Worm (Caenorhabditis elegans) whole organism, mixed stage, embryonic: ENCODE data around the gene M05D6.5.

Experiments used
- M03D4.4 ChIP-seq: sonication (generic microtip); optimal IDR thresholded peaks from 2 replicates; lab custom pipeline; 2017; ENCODE audit warnings: mild to moderate bottlenecking, missing genetic modification characterization, missing compliant biosample characterization
- bed-3 ChIP-seq: fragments of 200-800 bp; sonication (Bioruptor generic); optimal IDR thresholded peaks from 3 replicates; lab custom pipeline; 2018; ENCODE audit warnings: mild to moderate bottlenecking, missing genetic modification characterization, moderate library complexity, missing compliant biosample characterization
- blmp-1 ChIP-seq: fragments of 150-350 bp; optimal IDR thresholded peaks from 2 replicates; lab custom pipeline; 2014; ENCODE audit warnings: missing biosample characterization, missing genetic modification characterization
- ceh-39 ChIP-seq: fragments of 150-350 bp; optimal IDR thresholded peaks from 2 replicates; lab custom pipeline; 2014; ENCODE audit warnings: missing biosample characterization, missing genetic modification characterization
- ceh-43 ChIP-seq: fragments of 200-800 bp; sonication (Bioruptor generic); optimal IDR thresholded peaks from 2 replicates; lab custom pipeline; 2018; ENCODE audit warnings: mild to moderate bottlenecking, missing genetic modification characterization, moderate library complexity, missing compliant biosample characterization
- ceh-83 ChIP-seq: fragments of 200-800 bp; sonication (Bioruptor generic); optimal IDR thresholded peaks from 2 replicates; lab custom pipeline; 2018; ENCODE audit warnings: mild to moderate bottlenecking, missing genetic modification characterization, missing compliant biosample characterization
- ces-1 ChIP-seq: fragments of 150-350 bp; optimal IDR thresholded peaks from 2 replicates; lab custom pipeline; 2014; ENCODE audit warnings: missing biosample characterization, missing genetic modification reagents, missing genetic modification characterization
- cnd-1 ChIP-seq: fragments of 200-800 bp; sonication (Bioruptor generic); optimal IDR thresholded peaks from 2 replicates; lab custom pipeline; 2018; ENCODE audit warnings: mild to moderate bottlenecking, missing genetic modification characterization, missing compliant biosample characterization
- drap-1 ChIP-seq: fragments of 200-800 bp; sonication (Bioruptor generic); optimal IDR thresholded peaks from 3 replicates; lab custom pipeline; 2018; ENCODE audit warnings: mild to moderate bottlenecking, missing genetic modification characterization, missing compliant biosample characterization
- elt-1 ChIP-seq: sonication (generic microtip); optimal IDR thresholded peaks from 2 replicates; lab custom pipeline; 2017; ENCODE audit warnings: missing genetic modification characterization, mild to moderate bottlenecking, missing compliant biosample characterization, antibody characterized with exemption, moderate library complexity, borderline replicate concordance; ENCODE audit not compliant: insufficient read depth
- flh-1 ChIP-seq: fragments of 200-800 bp; sonication (Bioruptor generic); optimal IDR thresholded peaks from 2 replicates; lab custom pipeline; 2018; ENCODE audit warnings: mild to moderate bottlenecking, missing genetic modification characterization, moderate library complexity, missing compliant biosample characterization
- ham-2 ChIP-seq: fragments of 200-800 bp; sonication (Bioruptor generic); optimal IDR thresholded peaks from 2 replicates; lab custom pipeline; 2018; ENCODE audit warnings: mild to moderate bottlenecking, missing genetic modification characterization, missing compliant biosample characterization
- hlh-1 ChIP-seq: fragments of 150-350 bp; optimal IDR thresholded peaks from 2 replicates; lab custom pipeline; 2014; ENCODE audit warnings: missing biosample characterization, missing genetic modification reagents, missing genetic modification characterization
- lin-13 ChIP-seq: fragments of 150-350 bp; optimal IDR thresholded peaks from 2 replicates; lab custom pipeline; 2014; ENCODE audit warnings: missing biosample characterization, missing genetic modification characterization
- lin-32 ChIP-seq: fragments of 200-800 bp; sonication (Bioruptor generic); optimal IDR thresholded peaks from 2 replicates; lab custom pipeline; 2018; ENCODE audit warnings: mild to moderate bottlenecking, missing genetic modification characterization, missing compliant biosample characterization
- lsy-2 ChIP-seq: fragments of 150-350 bp; optimal IDR thresholded peaks from 2 replicates; lab custom pipeline; 2014; ENCODE audit warnings: missing biosample characterization, missing genetic modification characterization
- mab-5 ChIP-seq: fragments of 150-350 bp; optimal IDR thresholded peaks from 2 replicates; lab custom pipeline; 2014; ENCODE audit warnings: missing biosample characterization, missing genetic modification characterization
- mep-1 ChIP-seq: fragments of 150-350 bp; optimal IDR thresholded peaks from 2 replicates; lab custom pipeline; 2017; ENCODE audit warnings: missing biosample characterization, missing genetic modification reagents, missing genetic modification characterization, inconsistent platforms
- mls-2 ChIP-seq: sonication (generic microtip); optimal IDR thresholded peaks from 2 replicates; lab custom pipeline; 2016; ENCODE audit warnings: mild to moderate bottlenecking, missing genetic modification characterization, moderate library complexity, missing compliant biosample characterization
- nhr-12 ChIP-seq: fragments of 150-350 bp; optimal IDR thresholded peaks from 2 replicates; lab custom pipeline; 2014; ENCODE audit warnings: missing biosample characterization, missing genetic modification characterization
- nhr-2 ChIP-seq: fragments of 150-350 bp; optimal IDR thresholded peaks from 2 replicates; lab custom pipeline; 2014; ENCODE audit warnings: missing biosample characterization, missing genetic modification characterization
- nhr-237 ChIP-seq: fragments of 150-350 bp; optimal IDR thresholded peaks from 2 replicates; lab custom pipeline; 2014; ENCODE audit warnings: missing biosample characterization, missing genetic modification characterization
- nhr-28 ChIP-seq: fragments of 150-350 bp; optimal IDR thresholded peaks from 2 replicates; lab custom pipeline; 2014; ENCODE audit warnings: missing biosample characterization, missing genetic modification characterization
- nhr-76 ChIP-seq: sonication (generic microtip); optimal IDR thresholded peaks from 2 replicates; lab custom pipeline; 2017; ENCODE audit warnings: missing biosample characterization, missing genetic modification characterization
- pha-4 ChIP-seq: fragments of 150-350 bp; optimal IDR thresholded peaks from 2 replicates; lab custom pipeline; 2018; ENCODE audit warnings: missing biosample characterization, missing genetic modification reagents, missing genetic modification characterization
- sem-2 ChIP-seq: fragments of 200-800 bp; sonication (Bioruptor generic); optimal IDR thresholded peaks from 2 replicates; lab custom pipeline; 2018; ENCODE audit warnings: mild to moderate bottlenecking, missing genetic modification characterization, missing compliant biosample characterization
- snpc-4 ChIP-seq: fragments of 150-350 bp; optimal IDR thresholded peaks from 2 replicates; lab custom pipeline; 2014; ENCODE audit warnings: missing biosample characterization, missing genetic modification characterization
- sptf-1 ChIP-seq: sonication (generic microtip); optimal IDR thresholded peaks from 2 replicates; lab custom pipeline; 2017; ENCODE audit warnings: mild to moderate bottlenecking, missing genetic modification characterization, moderate library complexity, missing compliant biosample characterization
- tbx-8 ChIP-seq: fragments of 200-800 bp; sonication (Bioruptor generic); optimal IDR thresholded peaks from 2 replicates; lab custom pipeline; 2018; ENCODE audit warnings: mild to moderate bottlenecking, missing genetic modification characterization, moderate library complexity, missing compliant biosample characterization
- unc-120 ChIP-seq: sonication (generic microtip); optimal IDR thresholded peaks from 2 replicates; lab custom pipeline; 2017; ENCODE audit warnings: missing genetic modification characterization, missing compliant biosample characterization; ENCODE audit not compliant: poor library complexity, severe bottlenecking
- unc-39 ChIP-seq: fragments of 150-350 bp; optimal IDR thresholded peaks from 2 replicates; lab custom pipeline; 2014; ENCODE audit warnings: missing biosample characterization, missing genetic modification characterization
- unc-62 ChIP-seq: fragments of 150-350 bp; optimal IDR thresholded peaks from 2 replicates; lab custom pipeline; 2014; ENCODE audit warnings: missing biosample characterization, missing genetic modification reagents, missing genetic modification characterization
- zip-8 ChIP-seq: fragments of 150-350 bp; optimal IDR thresholded peaks from 2 replicates; lab custom pipeline; 2014; ENCODE audit warnings: missing biosample characterization, missing genetic modification characterization
- ztf-11 ChIP-seq: fragments of 150-350 bp; optimal IDR thresholded peaks from 2 replicates; lab custom pipeline; 2014; ENCODE audit warnings: missing biosample characterization, missing genetic modification characterization

The M05D6.5 gene

ce11 chrII:8444007-8444406 lies 38.0 kb downstream of the M05D6.5 start, which contains the start of gene evl-20:
Gene evl-20, plus strand, starts transcription at chrII:8444307.
- TF ChIP-seq mep-1 (tag; lab: Kevin White, UChicago) (no peak), cnd-1 (tag; lab: Kevin White, UChicago) (no peak), ceh-39 (tag; lab: Kevin White, UChicago) (no peak), nhr-76 (tag; lab: Kevin White, UChicago) (no peak), tbx-8 (GFP tag; lab: Kevin White, UChicago) (no peak), hlh-1 (tag; lab: Kevin White, UChicago) (no peak), zip-8 (no peak), snpc-4 (tag; lab: Kevin White, UChicago) (no peak), unc-62 (no peak), M03D4.4 (tag; lab: Kevin White, UChicago) (no peak), nhr-237 (tag; lab: Kevin White, UChicago) (no peak), ztf-11 (tag; lab: Kevin White, UChicago) (no peak), lin-13 (tag; lab: Kevin White, UChicago) (no peak), mab-5 (tag; lab: Kevin White, UChicago) (no peak), ces-1 (GFP tag; lab: Kevin White, UChicago) (no peak), sptf-1 (tag; lab: Kevin White, UChicago) (no peak), lin-32 (no peak)

ce11 chrII:8442717-8443223 lies 39.2 kb downstream of the M05D6.5 start, which contains the start of gene eif-3.G:
Gene eif-3.G, plus strand, starts transcription at chrII:8442767.
- TF ChIP-seq lsy-2 (tag; lab: Kevin White, UChicago): no peak
- TF ChIP-seq, all 35 proteins: peak for 0

DNA sequence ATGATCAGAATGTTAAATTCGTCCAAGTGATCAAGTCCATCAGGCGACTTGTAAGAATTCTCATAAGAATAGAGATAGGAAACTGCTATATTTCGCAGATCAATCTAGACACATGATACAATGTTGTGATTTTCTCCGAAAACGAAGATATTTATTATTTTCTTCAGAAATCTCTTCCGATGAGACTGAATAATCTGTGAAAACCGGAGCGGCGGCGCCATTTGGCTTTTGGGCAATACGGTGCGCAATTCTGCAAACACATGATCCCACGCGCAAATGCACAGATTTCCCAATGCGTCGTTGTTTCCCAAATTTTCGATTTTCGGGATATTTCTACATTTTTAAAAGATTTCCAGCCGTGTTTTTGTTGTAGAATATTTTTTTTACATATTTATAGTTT lies 39.8 kb downstream of the M05D6.5 start:
- no peak for TF ChIP-seq nhr-28 (tag; lab: Kevin White, UChicago)
- no peak for TF ChIP-seq elt-1 (tag; lab: Kevin White, UChicago)
- no peak for TF ChIP-seq zip-8
- TF ChIP-seq pha-4 (tag; lab: Kevin White, UChicago): no peak
- TF ChIP-seq hlh-1 (tag; lab: Kevin White, UChicago): peak; percentile 3
- no peak for TF ChIP-seq nhr-76 (tag; lab: Kevin White, UChicago)
- no peak for TF ChIP-seq nhr-2 (tag; lab: Kevin White, UChicago)
- TF ChIP-seq nhr-237 (tag; lab: Kevin White, UChicago): peak; percentile 47
- no peak for TF ChIP-seq blmp-1 (tag; lab: Kevin White, UChicago)
- TF ChIP-seq unc-120 (tag; lab: Kevin White, UChicago): peak; percentile 78
- TF ChIP-seq bed-3 (GFP tag; lab: Kevin White, UChicago): no peak
- TF ChIP-seq cnd-1 (tag; lab: Kevin White, UChicago): no peak
- peak; percentile 92 for TF ChIP-seq lsy-2 (tag; lab: Kevin White, UChicago)
- no peak for TF ChIP-seq drap-1 (GFP tag; lab: Kevin White, UChicago)
- peak; percentile 17 for TF ChIP-seq lin-32
- TF ChIP-seq lin-13 (tag; lab: Kevin White, UChicago): peak; percentile 34
- no peak for TF ChIP-seq ceh-43 (GFP tag; lab: Kevin White, UChicago)
- TF ChIP-seq unc-39 (tag; lab: Kevin White, UChicago): no peak
- no peak for TF ChIP-seq sptf-1 (tag; lab: Kevin White, UChicago)
- peak; percentile 4 for TF ChIP-seq ces-1 (GFP tag; lab: Kevin White, UChicago)
- peak; percentile 73 for TF ChIP-seq mep-1 (tag; lab: Kevin White, UChicago)
- peak; percentile 33 for TF ChIP-seq ham-2 (GFP tag; lab: Kevin White, UChicago)
- TF ChIP-seq snpc-4 (tag; lab: Kevin White, UChicago): no peak

- TF ChIP-seq sptf-1 (tag; lab: Kevin White, UChicago): no peak
- no peak for TF ChIP-seq blmp-1 (tag; lab: Kevin White, UChicago)
- no peak for TF ChIP-seq unc-120 (tag; lab: Kevin White, UChicago)
- no peak for TF ChIP-seq nhr-28 (tag; lab: Kevin White, UChicago)
- no peak for TF ChIP-seq mls-2 (tag; lab: Kevin White, UChicago)
- TF ChIP-seq zip-8: no peak
- TF ChIP-seq lin-32: no peak
- no peak for TF ChIP-seq nhr-12 (tag; lab: Kevin White, UChicago)
- TF ChIP-seq ces-1 (GFP tag; lab: Kevin White, UChicago): no peak
- TF ChIP-seq flh-1 (GFP tag; lab: Kevin White, UChicago): no peak
- no peak for TF ChIP-seq ceh-83 (GFP tag; lab: Kevin White, UChicago)
- TF ChIP-seq snpc-4 (tag; lab: Kevin White, UChicago): no peak
- TF ChIP-seq drap-1 (GFP tag; lab: Kevin White, UChicago): no peak
- no peak for TF ChIP-seq sem-2 (GFP tag; lab: Kevin White, UChicago)
- TF ChIP-seq bed-3 (GFP tag; lab: Kevin White, UChicago): no peak
These were observed 40.5 kb downstream of the M05D6.5 start for ce11 chrII:8441519-8441918.
